Worm (Caenorhabditis elegans) whole organism, L4 larva: ENCODE results near the gene maph-1.3.

Experiments
- D1046.2 ChIP-seq: fragments of 200-800 bp; sonication (Bioruptor generic); IDR thresholded peaks from 2 replicates; pipeline ENCODE4 v1.3.6; 2022; ENCODE audit warnings: missing genetic modification characterization, missing compliant biosample characterization
- F10B5.3 ChIP-seq: sonication (generic microtip); optimal IDR thresholded peaks from 2 replicates; lab custom pipeline; 2016; ENCODE audit warnings: mild to moderate bottlenecking, missing genetic modification characterization, missing compliant biosample characterization
- F26F4.8 ChIP-seq: fragments of 200-800 bp; sonication (Bioruptor generic); conservative IDR thresholded peaks from 2 replicates; pipeline ENCODE4 v1.3.6; 2022; ENCODE audit warnings: missing genetic modification characterization, missing compliant biosample characterization
- F37D6.2 ChIP-seq: sonication (generic microtip); optimal IDR thresholded peaks from 2 replicates; lab custom pipeline; 2016; ENCODE audit warnings: mild to moderate bottlenecking, missing genetic modification characterization, missing compliant biosample characterization
- T20F7.1 ChIP-seq: fragments of 200-800 bp; sonication (Bioruptor generic); optimal IDR thresholded peaks from 2 replicates; lab custom pipeline; 2018; ENCODE audit warnings: mild to moderate bottlenecking, missing genetic modification characterization, missing compliant biosample characterization
- Y105C5A.15 ChIP-seq: fragments of 200-800 bp; sonication (Bioruptor generic); IDR thresholded peaks from 2 replicates; pipeline ENCODE4 v1.3.6; 2022; ENCODE audit warnings: missing genetic modification characterization, missing compliant biosample characterization
- Y48G9A.11 ChIP-seq: fragments of 200-800 bp; sonication (Bioruptor generic); IDR thresholded peaks from 2 replicates; pipeline ENCODE4 v1.3.6; 2022; ENCODE audit warnings: missing genetic modification reagents, missing genetic modification characterization, missing compliant biosample characterization
- Y5F2A.4 ChIP-seq: fragments of 200-800 bp; sonication (Bioruptor generic); optimal IDR thresholded peaks from 2 replicates; lab custom pipeline; 2018; ENCODE audit warnings: mild to moderate bottlenecking, missing genetic modification characterization, missing compliant biosample characterization
- ZK337.2 ChIP-seq: fragments of 200-800 bp; sonication (Bioruptor generic); IDR thresholded peaks from 2 replicates; pipeline ENCODE4 v1.3.6; 2022; ENCODE audit warnings: missing genetic modification reagents, missing genetic modification characterization, missing compliant biosample characterization
- aha-1 ChIP-seq: fragments of 150-350 bp; peaks from one replicate; lab custom pipeline; 2014; ENCODE audit warnings: missing biosample characterization, missing genetic modification characterization
- arid-1 ChIP-seq: fragments of 200-800 bp; sonication (Bioruptor generic); conservative IDR thresholded peaks from 2 replicates; pipeline ENCODE4 v1.3.6; 2022; ENCODE audit warnings: missing genetic modification reagents, missing genetic modification characterization, missing compliant biosample characterization
- ceh-28 ChIP-seq: fragments of 150-350 bp; optimal IDR thresholded peaks from 2 replicates; lab custom pipeline; 2014; ENCODE audit warnings: missing biosample characterization, missing genetic modification reagents, missing genetic modification characterization
- ceh-32 ChIP-seq: sonication (generic microtip); optimal IDR thresholded peaks from 2 replicates; lab custom pipeline; 2016; ENCODE audit warnings: mild to moderate bottlenecking, missing genetic modification characterization, missing compliant biosample characterization; ENCODE audit not compliant: poor library complexity
- cey-2 ChIP-seq: sonication (generic microtip); optimal IDR thresholded peaks from 3 replicates; lab custom pipeline; 2017; ENCODE audit warnings: missing genetic modification characterization, mild to moderate bottlenecking, missing compliant biosample characterization, antibody characterized with exemption, borderline replicate concordance; ENCODE audit not compliant: insufficient read depth
- daf-19 ChIP-seq: fragments of 200-800 bp; sonication (Bioruptor generic); conservative IDR thresholded peaks from 2 replicates; pipeline ENCODE4 v1.3.6; 2022; ENCODE audit warnings: missing genetic modification characterization, missing compliant biosample characterization
- daf-8 ChIP-seq: fragments of 200-800 bp; sonication (Bioruptor generic); IDR thresholded peaks from 2 replicates; pipeline ENCODE4 v1.3.6; 2022; ENCODE audit warnings: missing genetic modification characterization, missing compliant biosample characterization
- dmd-6 ChIP-seq: fragments of 200-800 bp; sonication (Bioruptor generic); IDR thresholded peaks from 2 replicates; pipeline ENCODE4 v1.3.6; 2022; ENCODE audit warnings: missing genetic modification reagents, missing genetic modification characterization, missing compliant biosample characterization
- dmd-8 ChIP-seq: fragments of 200-800 bp; sonication (Bioruptor generic); IDR thresholded peaks from 2 replicates; pipeline ENCODE4 v1.3.6; 2022; ENCODE audit warnings: missing genetic modification characterization, missing compliant biosample characterization
- dpl-1 ChIP-seq: fragments of 150-350 bp; optimal IDR thresholded peaks from 2 replicates; lab custom pipeline; 2014; ENCODE audit warnings: missing biosample characterization, missing genetic modification reagents, missing genetic modification characterization
- duxl-1 ChIP-seq: sonication (generic microtip); optimal IDR thresholded peaks from 2 replicates; lab custom pipeline; 2016; ENCODE audit warnings: mild to moderate bottlenecking, missing genetic modification characterization, moderate library complexity, missing compliant biosample characterization; ENCODE audit not compliant: poor library complexity
- dve-1 ChIP-seq: sonication (generic microtip); optimal IDR thresholded peaks from 2 replicates; lab custom pipeline; 2017; ENCODE audit warnings: antibody characterized with exemption, mild to moderate bottlenecking, missing genetic modification characterization, missing compliant biosample characterization; ENCODE audit not compliant: insufficient read depth
- egl-43 ChIP-seq: fragments of 200-800 bp; sonication (Bioruptor generic); IDR thresholded peaks from 2 replicates; pipeline ENCODE4 v1.3.6; 2022; ENCODE audit warnings: missing genetic modification reagents, missing genetic modification characterization, missing compliant biosample characterization
- fos-1 ChIP-seq: fragments of 150-350 bp; optimal IDR thresholded peaks from 2 replicates; lab custom pipeline; 2014; ENCODE audit warnings: missing biosample characterization, missing genetic modification characterization
- lim-7 ChIP-seq: fragments of 200-800 bp; sonication (Bioruptor generic); IDR thresholded peaks from 2 replicates; pipeline ENCODE4 v1.3.6; 2022; ENCODE audit warnings: missing genetic modification characterization, missing compliant biosample characterization
- lin-1 ChIP-seq: fragments of 200-800 bp; sonication (Bioruptor generic); IDR thresholded peaks from 2 replicates; pipeline ENCODE4 v1.3.6; 2022; ENCODE audit warnings: missing genetic modification reagents, missing genetic modification characterization, missing compliant biosample characterization
- lin-39 ChIP-seq: fragments of 150-350 bp; optimal IDR thresholded peaks from 2 replicates; lab custom pipeline; 2014; ENCODE audit warnings: missing biosample characterization, missing genetic modification reagents, missing genetic modification characterization
- lsy-2 ChIP-seq, 2 experiments: fragments of 150-350 bp in 1 of 2; sonication (generic microtip) in 1 of 2; optimal IDR thresholded peaks; 2 replicates each; lab custom pipeline; 2014 to 2017; ENCODE audit warnings: missing biosample characterization in 2 of 2, missing genetic modification characterization in 2 of 2
- madf-5 ChIP-seq, 2 experiments: fragments of 200-800 bp; sonication (Bioruptor generic); IDR thresholded peaks; 2 replicates each; pipeline ENCODE4 v1.3.6; 2022; ENCODE audit warnings: missing compliant biosample characterization in 2 of 2, missing genetic modification characterization in 2 of 2
- mdl-1 ChIP-seq, 2 experiments: fragments of 150-350 bp in 1 of 2; sonication (generic microtip) in 1 of 2; optimal IDR thresholded peaks; 2 replicates each; lab custom pipeline; 2014 to 2017; ENCODE audit warnings: missing biosample characterization in 2 of 2, missing genetic modification characterization in 2 of 2
- mdt-29 ChIP-seq: fragments of 200-800 bp; sonication (Bioruptor generic); IDR thresholded peaks from 2 replicates; pipeline ENCODE4 v1.3.6; 2022; ENCODE audit warnings: missing genetic modification reagents, missing genetic modification characterization, missing compliant biosample characterization
- nhr-102 ChIP-seq: sonication (generic microtip); optimal IDR thresholded peaks from 2 replicates; lab custom pipeline; 2016; ENCODE audit warnings: mild to moderate bottlenecking, missing genetic modification characterization, moderate library complexity, missing compliant biosample characterization
- nhr-11 ChIP-seq: fragments of 150-350 bp; optimal IDR thresholded peaks from 2 replicates; lab custom pipeline; 2014; ENCODE audit warnings: missing biosample characterization, missing genetic modification characterization
- nhr-111 ChIP-seq: fragments of 200-800 bp; sonication (Bioruptor generic); optimal IDR thresholded peaks from 2 replicates; lab custom pipeline; 2018; ENCODE audit warnings: mild to moderate bottlenecking, missing genetic modification characterization, missing compliant biosample characterization
- nhr-28 ChIP-seq: fragments of 150-350 bp; optimal IDR thresholded peaks from 2 replicates; lab custom pipeline; 2014; ENCODE audit warnings: missing biosample characterization, missing genetic modification characterization
- nhr-41 ChIP-seq: fragments of 200-800 bp; sonication (Bioruptor generic); IDR thresholded peaks from 2 replicates; pipeline ENCODE4 v1.3.6; 2022; ENCODE audit warnings: missing genetic modification reagents, missing genetic modification characterization, missing compliant biosample characterization
- nhr-48 ChIP-seq: sonication (generic microtip); optimal IDR thresholded peaks from 2 replicates; lab custom pipeline; 2016; ENCODE audit warnings: mild to moderate bottlenecking, missing genetic modification characterization, missing compliant biosample characterization
- nhr-6 ChIP-seq: fragments of 150-350 bp; optimal IDR thresholded peaks from 2 replicates; lab custom pipeline; 2014; ENCODE audit warnings: missing biosample characterization, missing genetic modification characterization
- pha-4 ChIP-seq, 2 experiments: fragments of 150-350 bp in 1 of 2; fragments of 200-800 bp in 1 of 2; sonication (Bioruptor generic) in 1 of 2; IDR thresholded peaks in 1 of 2; optimal IDR thresholded peaks in 1 of 2; 2 replicates each; pipeline versions ENCODE4 v1.3.6 to Lab custom; 2014 to 2022; ENCODE audit warnings: missing genetic modification characterization in 2 of 2, missing genetic modification reagents in 2 of 2, missing biosample characterization in 1 of 2, missing compliant biosample characterization in 1 of 2
- php-3 ChIP-seq: fragments of 200-800 bp; sonication (Bioruptor generic); IDR thresholded peaks from 2 replicates; pipeline ENCODE4 v1.3.6; 2022; ENCODE audit warnings: missing genetic modification reagents, missing genetic modification characterization, missing compliant biosample characterization
- pqm-1 ChIP-seq: sonication (generic microtip); optimal IDR thresholded peaks from 2 replicates; lab custom pipeline; 2017; ENCODE audit warnings: missing biosample characterization, missing genetic modification characterization
- rbr-2 ChIP-seq: sonication (generic microtip); optimal IDR thresholded peaks from 2 replicates; lab custom pipeline; 2016; ENCODE audit warnings: missing genotype, missing genetic modification characterization, missing compliant biosample characterization
- snpc-1.2 ChIP-seq: fragments of 200-800 bp; sonication (Bioruptor generic); IDR thresholded peaks from 2 replicates; pipeline ENCODE4 v1.3.6; 2022; ENCODE audit warnings: missing genetic modification reagents, missing genetic modification characterization, missing compliant biosample characterization
- spr-1 ChIP-seq: sonication (generic microtip); optimal IDR thresholded peaks from 2 replicates; lab custom pipeline; 2016; ENCODE audit warnings: mild to moderate bottlenecking, missing genetic modification characterization, missing compliant biosample characterization
- tag-97 ChIP-seq: fragments of 200-800 bp; sonication (Bioruptor generic); IDR thresholded peaks from 2 replicates; pipeline ENCODE4 v1.3.6; 2022; ENCODE audit warnings: missing genetic modification characterization, missing compliant biosample characterization
- unc-130 ChIP-seq: sonication (generic microtip); optimal IDR thresholded peaks from 2 replicates; lab custom pipeline; 2016; ENCODE audit warnings: missing genetic modification reagents, missing genetic modification characterization, missing compliant biosample characterization
- unc-62 ChIP-seq, 3 experiments: fragments of 150-350 bp in 1 of 3; sonication (generic microtip); optimal IDR thresholded peaks in 2 of 3; peaks in 1 of 3; 1 replicate in 1 of 3; 2 replicates in 2 of 3; lab custom pipeline; 2014 to 2017; ENCODE audit warnings: missing biosample characterization in 3 of 3, missing genetic modification characterization in 3 of 3, missing genetic modification reagents in 3 of 3, missing genotype in 1 of 3
- vab-7 ChIP-seq: fragments of 200-800 bp; sonication (Bioruptor generic); IDR thresholded peaks from 2 replicates; pipeline ENCODE4 v1.3.6; 2022; ENCODE audit warnings: missing genetic modification reagents, missing genetic modification characterization, missing compliant biosample characterization
- zip-2 ChIP-seq: fragments of 150-350 bp; optimal IDR thresholded peaks from 2 replicates; lab custom pipeline; 2014; ENCODE audit warnings: missing biosample characterization, missing genetic modification characterization

Gene maph-1.3

DNA sequence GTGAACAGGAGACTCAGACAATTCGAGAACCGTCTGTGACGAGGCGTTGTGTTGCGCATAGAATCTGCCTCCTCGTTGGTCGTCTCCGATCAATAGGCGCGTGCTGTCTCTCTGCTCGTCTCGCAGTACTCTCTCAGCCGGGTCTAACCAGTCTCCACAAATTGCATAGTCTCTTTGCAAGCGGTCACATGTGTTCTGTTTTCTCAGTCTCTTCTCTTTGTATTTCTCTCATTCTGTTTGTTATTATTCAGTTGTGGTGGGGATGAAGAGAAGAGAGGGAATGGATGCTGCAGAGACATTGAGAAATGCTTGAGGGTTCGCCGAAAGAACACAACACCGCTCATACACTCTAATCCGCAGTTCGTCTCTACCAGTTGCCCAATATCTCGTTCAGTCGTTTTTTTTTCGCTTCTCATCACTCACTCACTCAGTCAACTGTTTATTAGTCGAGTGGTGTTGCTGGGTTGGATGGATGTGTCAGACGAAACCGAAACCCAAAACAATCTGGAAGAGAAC is 43.3 kb upstream of the maph-1.3 start:
- TF ChIP-seq unc-62 (GFP tag; optimal IDR thresholded peaks at IDR 0.05 in 1 of 2; lab: Kevin White, UChicago): peak in 1 of 2 experiments; percentile 99
- no peak for TF ChIP-seq unc-62 (tag; optimal IDR thresholded peaks at IDR 0.05; lab: Kevin White, UChicago)
- peak; percentile 99 to 100 for TF ChIP-seq mdl-1 (tag; optimal IDR thresholded peaks at IDR 0.05; lab: Kevin White, UChicago)
- TF ChIP-seq madf-5 (GFP tag; IDR thresholded peaks at IDR 0.05; lab: Robert Waterston, UW): no peak
- TF ChIP-seq daf-19 (GFP tag; lab: Robert Waterston, UW): 0 out of 2 replicates have a peak, but pooled peaks have one; percentile 60
- TF ChIP-seq egl-43 (GFP tag; lab: Robert Waterston, UW): peak; percentile 91
- peak; percentile 3 for TF ChIP-seq Y5F2A.4 (GFP tag; lab: Kevin White, UChicago)
- TF ChIP-seq nhr-102 (tag; lab: Kevin White, UChicago): peak; percentile 83
- TF ChIP-seq cey-2 (tag; lab: Kevin White, UChicago): peak; percentile 70
- peak; percentile 73 for TF ChIP-seq T20F7.1 (GFP tag; lab: Kevin White, UChicago)
- peak; percentile 65 for TF ChIP-seq vab-7 (GFP tag; lab: Robert Waterston, UW)
- TF ChIP-seq aha-1 (tag; lab: Kevin White, UChicago): peak; percentile 100
- TF ChIP-seq duxl-1 (tag; lab: Kevin White, UChicago): peak; percentile 64
- TF ChIP-seq Y105C5A.15 (GFP tag; lab: Robert Waterston, UW): no peak
- TF ChIP-seq ceh-32: peak; percentile 50
- TF ChIP-seq dmd-8 (GFP tag; lab: Robert Waterston, UW): 0 out of 2 replicates have a peak, but pooled peaks have one; percentile 20
- TF ChIP-seq rbr-2 (tag; lab: Kevin White, UChicago): peak; percentile 97
- TF ChIP-seq lim-7 (GFP tag; lab: Robert Waterston, UW): 0 out of 2 replicates have a peak, but pooled peaks have one; percentile 12
- TF ChIP-seq tag-97: no peak
- no peak for TF ChIP-seq Y48G9A.11 (GFP tag; lab: Robert Waterston, UW)
- TF ChIP-seq D1046.2 (GFP tag; lab: Robert Waterston, UW): peak; percentile 30; the same call in 1 of the 2 replicates
- TF ChIP-seq php-3 (GFP tag; lab: Robert Waterston, UW): peak; percentile 72
- peak; percentile 86 for TF ChIP-seq spr-1
- peak; percentile 94 for TF ChIP-seq nhr-6 (tag; lab: Kevin White, UChicago)
- TF ChIP-seq nhr-48 (tag; lab: Kevin White, UChicago): peak; percentile 93
- TF ChIP-seq nhr-28 (tag; lab: Kevin White, UChicago): peak; percentile 95
- TF ChIP-seq nhr-11: peak; percentile 97
- peak; percentile 36 for TF ChIP-seq lin-1 (GFP tag; lab: Robert Waterston, UW)
- peak; percentile 91 for TF ChIP-seq dmd-6 (GFP tag; lab: Robert Waterston, UW)
- peak; percentile 23; the same call in 1 of the 2 replicates for TF ChIP-seq ZK337.2 (GFP tag; lab: Robert Waterston, UW)
- peak; percentile 98 for TF ChIP-seq dve-1 (tag; lab: Kevin White, UChicago)
- peak; percentile 77 for TF ChIP-seq dpl-1 (GFP tag; lab: Kevin White, UChicago)
- TF ChIP-seq pha-4 (GFP tag; IDR thresholded peaks at IDR 0.05; lab: Robert Waterston, UW): peak; percentile 88
- TF ChIP-seq pha-4 (tag; optimal IDR thresholded peaks at IDR 0.05; lab: Kevin White, UChicago): peak; percentile 14
- TF ChIP-seq pqm-1: no peak
- no peak for TF ChIP-seq daf-8 (GFP tag; lab: Robert Waterston, UW)
- peak; percentile 74 for TF ChIP-seq zip-2
- TF ChIP-seq F26F4.8: no peak
- no peak for TF ChIP-seq snpc-1.2 (GFP tag; lab: Robert Waterston, UW)
- TF ChIP-seq arid-1 (GFP tag; lab: Robert Waterston, UW): peak; percentile 56; the same call in 1 of the 2 replicates
- TF ChIP-seq nhr-111 (GFP tag; lab: Kevin White, UChicago): no peak
- no peak for TF ChIP-seq lin-39
- TF ChIP-seq lsy-2 (tag; optimal IDR thresholded peaks at IDR 0.05; lab: Kevin White, UChicago): peak; percentile 90 to 95
- peak; percentile 90 for TF ChIP-seq ceh-28 (tag; lab: Kevin White, UChicago)
- TF ChIP-seq F10B5.3 (tag; lab: Kevin White, UChicago): peak; percentile 29
- TF ChIP-seq unc-130 (GFP tag; lab: Kevin White, UChicago): peak; percentile 49
- TF ChIP-seq nhr-41 (GFP tag; lab: Robert Waterston, UW): no peak
- TF ChIP-seq F37D6.2 (tag; lab: Kevin White, UChicago): peak; percentile 89
- peak; percentile 32 for TF ChIP-seq fos-1 (tag; lab: Kevin White, UChicago)
- TF ChIP-seq mdt-29: peak; percentile 86
